Worm (Caenorhabditis elegans) whole organism, young adult: Measurements from ENCODE around the gene Y75B8A.13.

Experiments
- Y95B8A.8 ChIP-seq: fragments of 200-800 bp; sonication (Bioruptor generic); IDR thresholded peaks from 2 replicates; pipeline ENCODE4 v1.3.6; 2022; ENCODE audit warnings: missing genetic modification reagents, missing genetic modification characterization, missing compliant biosample characterization
- dpl-1 ChIP-seq: fragments of 150-350 bp; optimal IDR thresholded peaks from 2 replicates; lab custom pipeline; 2014; ENCODE audit warnings: missing biosample characterization, missing genetic modification reagents, missing genetic modification characterization
- hlh-12 ChIP-seq: sonication (generic microtip); optimal IDR thresholded peaks from 2 replicates; lab custom pipeline; 2016; ENCODE audit warnings: missing genetic modification characterization, missing compliant biosample characterization
- let-526 ChIP-seq: fragments of 200-800 bp; sonication (Bioruptor generic); IDR thresholded peaks from 2 replicates; pipeline ENCODE4 v1.3.6; 2022; ENCODE audit warnings: missing genetic modification reagents, missing genetic modification characterization, missing compliant biosample characterization
- lsl-1 ChIP-seq: fragments of 200-800 bp; sonication (Bioruptor generic); optimal IDR thresholded peaks from 2 replicates; lab custom pipeline; 2018; ENCODE audit warnings: mild to moderate bottlenecking, missing genetic modification characterization, moderate library complexity, missing compliant biosample characterization
- nfya-1 ChIP-seq: sonication (generic microtip); optimal IDR thresholded peaks from 2 replicates; lab custom pipeline; 2017; ENCODE audit warnings: antibody characterized with exemption, missing compliant biosample characterization, missing genetic modification characterization, borderline replicate concordance; ENCODE audit not compliant: insufficient read depth
- nhr-90 ChIP-seq: sonication (generic microtip); optimal IDR thresholded peaks from 2 replicates; lab custom pipeline; 2016; ENCODE audit warnings: missing genotype, mild to moderate bottlenecking, missing genetic modification characterization, missing compliant biosample characterization
- sdz-38 ChIP-seq: sonication (generic microtip); optimal IDR thresholded peaks from 2 replicates; lab custom pipeline; 2016; ENCODE audit warnings: missing genotype, missing genetic modification characterization, missing compliant biosample characterization
- snpc-4 ChIP-seq, 5 experiments: fragments of 150-350 bp in 1 of 5; sonication (generic microtip) in 4 of 5; optimal IDR thresholded peaks; 2 replicates each; lab custom pipeline; 2014 to 2018; ENCODE audit warnings: missing genetic modification characterization in 5 of 5, missing biosample characterization in 3 of 5, antibody characterized with exemption in 2 of 5, mild to moderate bottlenecking in 2 of 5, missing compliant biosample characterization in 2 of 5, missing genotype in 2 of 5, moderate library complexity in 2 of 5, missing genetic modification reagents in 1 of 5
- ztf-25 ChIP-seq: fragments of 200-800 bp; sonication (Bioruptor generic); IDR thresholded peaks from 2 replicates; pipeline ENCODE4 v1.3.6; 2022; ENCODE audit warnings: missing genetic modification reagents, missing genetic modification characterization, missing compliant biosample characterization

ce11 chrIII:12188236-12188635 is 27.3 kb downstream of the Y75B8A.13 start:
- no peak for TF ChIP-seq nfya-1
- TF ChIP-seq dpl-1 (GFP tag; lab: Kevin White, UChicago), result no peak
- TF ChIP-seq nhr-90, result no peak
- no peak for TF ChIP-seq hlh-12 (tag; lab: Kevin White, UChicago)
- TF ChIP-seq lsl-1 (GFP tag; lab: Kevin White, UChicago), result no peak
- TF ChIP-seq ztf-25 (GFP tag; lab: Robert Waterston, UW), result no peak
- TF ChIP-seq let-526 (GFP tag; lab: Robert Waterston, UW), result no peak
- no peak for TF ChIP-seq Y95B8A.8 (GFP tag; lab: Robert Waterston, UW)
- TF ChIP-seq snpc-4 (GFP tag; optimal IDR thresholded peaks at IDR 0.05; lab: Kevin White, UChicago), result no peak
- TF ChIP-seq snpc-4 (tag; optimal IDR thresholded peaks at IDR 0.05; lab: Kevin White, UChicago), result no peak
- no peak for TF ChIP-seq sdz-38 (tag; lab: Kevin White, UChicago)
